Fruit fly (Drosophila melanogaster): ENCODE results near the gene Dhrs4.
A peak's percentile ranks its signal among the peaks of the same experiment; 100 is the strongest.

The Dhrs4 gene

dm6 chr3L:5152354-5152806, 10.9 kb upstream of the Dhrs4 start, which contains the start of the genes Gen and Srp54k (continued):
- TF ChIP-seq CG16813 (GFP tag; IDR thresholded peaks at IDR 0.05; ENCODE audit: partially characterized antibody): 0 out of 3 replicates have a peak, but pooled peaks have one; percentile 25
- no peak for TF ChIP-seq lov (optimal IDR thresholded peaks at IDR 0.05)
- no peak for TF ChIP-seq lov (GFP tag; IDR thresholded peaks at IDR 0.05)
- TF ChIP-seq CG6683 (GFP tag; optimal IDR thresholded peaks at IDR 0.05): no peak
- no peak for TF ChIP-seq Hr51 (GFP tag; optimal IDR thresholded peaks at IDR 0.05)
- no peak for TF ChIP-seq Bdp1 (GFP tag; optimal IDR thresholded peaks at IDR 0.05)
- peak; percentile 4 for TF ChIP-seq ERR (GFP tag; optimal IDR thresholded peaks at IDR 0.05)
- no peak for TF ChIP-seq CG4707 (GFP tag; optimal IDR thresholded peaks at IDR 0.05)
- TF ChIP-seq Oli (tag; optimal IDR thresholded peaks at IDR 0.05): peak; percentile 7
- TF ChIP-seq maf-S (GFP tag; optimal IDR thresholded peaks at IDR 0.05): peak; percentile 16
- peak; percentile 23 for TF ChIP-seq trem (tag; optimal IDR thresholded peaks at IDR 0.05)
- peak; percentile 85 for TF ChIP-seq hkb (optimal IDR thresholded peaks at IDR 0.05)
- no peak for TF ChIP-seq hkb (GFP tag; IDR thresholded peaks at IDR 0.05)
- peak in 1 of 2 experiments; percentile 80 for TF ChIP-seq crp (GFP tag; optimal IDR thresholded peaks at IDR 0.05)
- peak; percentile 17 for TF ChIP-seq psq (GFP tag; optimal IDR thresholded peaks at IDR 0.05)
- TF ChIP-seq bcd (GFP tag; optimal IDR thresholded peaks at IDR 0.05): peak; percentile 48
- peak; percentile 37 for TF ChIP-seq pho (GFP tag; optimal IDR thresholded peaks at IDR 0.05)
- TF ChIP-seq Aef1 (GFP tag; IDR thresholded peaks at IDR 0.05): peak; percentile 22; the same call in 1 of the 3 replicates
- no peak for TF ChIP-seq gsb-n (tag; optimal IDR thresholded peaks at IDR 0.05)
- no peak for TF ChIP-seq Bteb2 (GFP tag; optimal IDR thresholded peaks at IDR 0.05)
- TF ChIP-seq Elba2 (GFP tag; optimal IDR thresholded peaks at IDR 0.05): no peak
- no peak for TF ChIP-seq ap (GFP tag; IDR thresholded peaks at IDR 0.05)
- TF ChIP-seq Deaf1 (tag; optimal IDR thresholded peaks at IDR 0.05): no peak
- peak; percentile 63 for TF ChIP-seq slbo (GFP tag; IDR thresholded peaks at IDR 0.05)
- peak; percentile 49 for TF ChIP-seq CG13775 (GFP tag; optimal IDR thresholded peaks at IDR 0.05)
- TF ChIP-seq run (tag; optimal IDR thresholded peaks at IDR 0.05): no peak
- no peak for TF ChIP-seq gfzf (GFP tag; optimal IDR thresholded peaks at IDR 0.05)
- no peak for TF ChIP-seq schlank (tag; optimal IDR thresholded peaks at IDR 0.05)
- no peak for TF ChIP-seq CG3838 (GFP tag; optimal IDR thresholded peaks at IDR 0.05)
- peak; percentile 51 for TF ChIP-seq Jarid2 (GFP tag; optimal IDR thresholded peaks at IDR 0.05)
- no peak for TF ChIP-seq CG8765 (GFP tag; IDR thresholded peaks at IDR 0.05)
- TF ChIP-seq Lhr (GFP tag; optimal IDR thresholded peaks at IDR 0.05): peak; percentile 3
- no peak for TF ChIP-seq CG7963 (GFP tag; IDR thresholded peaks at IDR 0.05; ENCODE audit: partially characterized antibody)
- no peak for TF ChIP-seq pnt (GFP tag; optimal IDR thresholded peaks at IDR 0.05)
- TF ChIP-seq CG15479 (GFP tag; optimal IDR thresholded peaks at IDR 0.05): no peak
- no peak for TF ChIP-seq pros (GFP tag; optimal IDR thresholded peaks at IDR 0.05)
- peak; percentile 70 for TF ChIP-seq Ets97D (GFP tag; optimal IDR thresholded peaks at IDR 0.05)
- TF ChIP-seq slp2 (GFP tag; optimal IDR thresholded peaks at IDR 0.05): no peak
- TF ChIP-seq CG11456 (GFP tag; IDR thresholded peaks at IDR 0.05): peak; percentile 58; the same call in 1 of the 3 replicates
- TF ChIP-seq bab2 (GFP tag; optimal IDR thresholded peaks at IDR 0.05): no peak
- no peak for TF ChIP-seq Eip74EF (GFP tag; optimal IDR thresholded peaks at IDR 0.05)
- no peak for TF ChIP-seq CTCF (GFP tag; optimal IDR thresholded peaks at IDR 0.05)
- no peak for TF ChIP-seq CG10565 (GFP tag; optimal IDR thresholded peaks at IDR 0.05)
- TF ChIP-seq MESR4 (GFP tag; optimal IDR thresholded peaks at IDR 0.05): peak; percentile 95
- TF ChIP-seq ind (GFP tag; optimal IDR thresholded peaks at IDR 0.05): peak; percentile 5
- TF ChIP-seq ab (GFP tag; optimal IDR thresholded peaks at IDR 0.05): no peak
- peak; percentile 36 for TF ChIP-seq dmrt11E (tag; optimal IDR thresholded peaks at IDR 0.05)
- TF ChIP-seq insv (GFP tag; optimal IDR thresholded peaks at IDR 0.05): peak in 1 of 2 experiments; percentile 75
- no peak for TF ChIP-seq CG17361 (GFP tag; IDR thresholded peaks at IDR 0.05)
- TF ChIP-seq her (GFP tag; optimal IDR thresholded peaks at IDR 0.05): no peak
- no peak for TF ChIP-seq Six4 (GFP tag; optimal IDR thresholded peaks at IDR 0.05)
- no peak for TF ChIP-seq CG4730 (GFP tag; IDR thresholded peaks at IDR 0.05)
